Worm (Caenorhabditis elegans): ENCODE data around the gene sru-29.

Gene sru-29

DNA sequence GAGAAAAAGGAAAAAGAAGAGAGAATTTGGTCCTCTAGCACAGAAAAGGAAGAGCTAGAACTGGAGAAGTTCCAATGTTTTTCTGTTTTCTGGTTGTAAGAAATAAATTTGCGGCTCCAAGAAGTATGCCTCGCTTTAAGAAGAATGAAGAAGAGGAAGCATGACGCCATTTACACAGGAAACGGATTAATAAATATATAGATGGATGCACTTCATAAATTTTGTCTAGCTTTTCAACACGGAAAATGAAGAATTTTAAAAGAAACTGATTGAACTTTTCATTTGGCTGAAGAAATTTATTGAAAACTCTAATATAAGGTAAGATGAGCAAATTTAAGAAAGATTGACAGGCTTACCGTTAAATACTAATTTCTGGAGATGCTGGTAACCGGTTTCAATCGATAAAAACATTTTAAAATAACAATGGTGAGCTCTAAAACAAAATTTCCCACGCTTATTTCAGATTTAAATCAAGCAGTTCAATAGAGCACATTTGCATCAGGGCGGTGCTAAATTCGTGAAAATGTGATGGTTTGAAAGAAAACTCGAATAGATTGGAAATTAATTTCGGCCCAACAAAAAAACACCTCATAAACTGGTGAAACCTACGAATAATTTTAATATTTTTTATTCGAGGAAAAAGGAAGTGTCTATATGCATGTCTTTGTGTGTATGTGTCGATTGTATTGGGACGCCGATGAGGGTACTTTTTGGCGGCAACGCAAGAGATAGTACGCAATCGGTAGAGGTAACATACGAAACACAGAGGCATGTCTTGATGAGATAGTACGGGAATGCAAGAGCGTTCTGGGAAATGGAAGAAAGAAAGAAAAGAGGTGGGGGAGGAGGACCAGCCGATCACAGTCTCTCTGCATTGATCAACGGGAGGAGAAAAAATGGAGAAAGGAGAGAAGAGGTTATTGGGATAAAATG lies 44.9 kb downstream of the sru-29 start:
- TF ChIP-seq ceh-82 (tag; optimal IDR thresholded peaks at IDR 0.05) (no peak), sma-3 (GFP tag; optimal IDR thresholded peaks at IDR 0.05) (peak; percentile 34), crh-2 (tag; optimal IDR thresholded peaks at IDR 0.05) (peak; percentile 33), nhr-129 (tag; optimal IDR thresholded peaks at IDR 0.05) (peak; percentile 65), unc-55 (GFP tag; optimal IDR thresholded peaks at IDR 0.05) (peak; percentile 37), fos-1 (tag; optimal IDR thresholded peaks at IDR 0.05) (peak; percentile 16), nhr-77 (tag; optimal IDR thresholded peaks at IDR 0.05) (no peak), F13H6.1 (tag; optimal IDR thresholded peaks at IDR 0.05) (peak; percentile 32), lsy-2 (tag; optimal IDR thresholded peaks at IDR 0.05) (peak in 1 of 2 experiments; percentile 24), nhr-237 (tag; optimal IDR thresholded peaks at IDR 0.05) (no peak), C34F6.9 (tag; optimal IDR thresholded peaks at IDR 0.05) (peak; percentile 44), ztf-11 (tag; optimal IDR thresholded peaks at IDR 0.05) (no peak), nhr-21 (tag; optimal IDR thresholded peaks at IDR 0.05) (no peak), aly-2 (tag; optimal IDR thresholded peaks at IDR 0.05) (no peak), nhr-25 (tag; optimal IDR thresholded peaks at IDR 0.05) (peak; percentile 28), gmeb-1 (tag; optimal IDR thresholded peaks at IDR 0.05) (no peak)

DNA sequence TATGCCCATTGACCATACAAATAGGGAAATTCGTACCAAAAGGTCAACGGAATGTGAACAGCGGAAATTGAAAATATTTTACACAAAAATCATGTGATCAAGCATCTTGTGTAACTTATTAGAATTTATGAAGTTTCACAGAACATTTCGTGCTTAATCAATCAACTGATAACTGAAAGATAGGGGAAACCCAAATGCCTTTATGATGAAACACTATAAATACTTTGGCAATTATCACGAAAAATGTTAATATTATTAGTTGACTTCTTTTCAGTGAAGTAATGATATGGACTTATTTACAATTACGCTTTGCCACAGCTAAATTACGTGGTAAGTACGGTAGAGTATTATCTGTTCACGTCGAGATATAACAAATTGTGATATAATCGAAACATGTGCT lies 45.7 kb downstream of the sru-29 start:
- peak; percentile 7 for TF ChIP-seq sma-9 (GFP tag; optimal IDR thresholded peaks at IDR 0.05)
- TF ChIP-seq sma-9 (tag; optimal IDR thresholded peaks at IDR 0.05) = no peak
- TF ChIP-seq fos-1 (tag; optimal IDR thresholded peaks at IDR 0.05) = peak; percentile 6
- no peak for TF ChIP-seq R02D3.7 (tag; optimal IDR thresholded peaks at IDR 0.05)
- TF ChIP-seq crh-2 (tag; optimal IDR thresholded peaks at IDR 0.05) = peak; percentile 39

ce11 chrV:9859863-9860262 lies 48.6 kb downstream of the sru-29 start, which contains the start of gene lsy-12:
lsy-12 (minus strand) TSS chrV:9859963.
- TF ChIP-seq C34F6.9 (tag; optimal IDR thresholded peaks at IDR 0.05) (no peak), nhr-10 (tag; optimal IDR thresholded peaks at IDR 0.05) (no peak), nhr-237 (tag; optimal IDR thresholded peaks at IDR 0.05) (no peak), skn-1 (tag; optimal IDR thresholded peaks at IDR 0.05) (no peak), sma-9 (GFP tag; optimal IDR thresholded peaks at IDR 0.05) (no peak), sma-9 (tag; optimal IDR thresholded peaks at IDR 0.05) (no peak), lin-13 (GFP tag; optimal IDR thresholded peaks at IDR 0.05) (no peak), nhr-25 (tag; optimal IDR thresholded peaks at IDR 0.05) (no peak), peb-1 (tag; optimal IDR thresholded peaks at IDR 0.05) (no peak), lsy-2 (tag; optimal IDR thresholded peaks at IDR 0.05) (no peak), unc-55 (GFP tag; optimal IDR thresholded peaks at IDR 0.05) (no peak), elt-1 (tag; optimal IDR thresholded peaks at IDR 0.05) (no peak), nhr-12 (tag; optimal IDR thresholded peaks at IDR 0.05) (no peak), sem-4 (tag; optimal IDR thresholded peaks at IDR 0.05) (no peak), sma-3 (GFP tag; optimal IDR thresholded peaks at IDR 0.05) (no peak), ztf-1 (GFP tag; conservative IDR thresholded peaks at IDR 0.05) (no peak), ceh-82 (tag; optimal IDR thresholded peaks at IDR 0.05) (no peak), egl-27 (tag; optimal IDR thresholded peaks at IDR 0.05) (no peak), snpc-4 (tag; optimal IDR thresholded peaks at IDR 0.05) (no peak)

DNA sequence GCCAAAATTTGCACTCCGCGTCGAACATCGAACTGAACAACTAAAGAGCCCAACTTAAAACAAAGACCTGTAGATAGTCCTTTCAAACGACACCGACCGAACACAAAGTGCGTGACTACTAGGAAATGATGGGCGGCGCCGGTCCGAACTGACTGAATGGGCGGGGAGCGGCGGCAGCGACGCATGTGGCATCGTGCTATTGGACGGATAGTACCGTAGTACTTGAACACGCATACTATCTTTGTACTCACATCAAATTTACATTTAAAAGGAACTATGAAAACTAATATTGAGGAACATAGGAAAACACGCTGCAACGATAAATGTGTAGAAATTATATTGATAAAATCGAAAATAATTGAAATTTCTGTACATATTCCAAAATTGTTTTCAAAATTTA lies 49.1 kb downstream of the sru-29 start:
- TF ChIP-seq nhr-11 (tag; optimal IDR thresholded peaks at IDR 0.05) = no peak
- TF ChIP-seq lsy-2 (tag; optimal IDR thresholded peaks at IDR 0.05) = peak in 1 of 2 experiments; percentile 82
